Fruit fly (Drosophila melanogaster): ENCODE results near the gene CG10237.

The CG10237 gene

DNA sequence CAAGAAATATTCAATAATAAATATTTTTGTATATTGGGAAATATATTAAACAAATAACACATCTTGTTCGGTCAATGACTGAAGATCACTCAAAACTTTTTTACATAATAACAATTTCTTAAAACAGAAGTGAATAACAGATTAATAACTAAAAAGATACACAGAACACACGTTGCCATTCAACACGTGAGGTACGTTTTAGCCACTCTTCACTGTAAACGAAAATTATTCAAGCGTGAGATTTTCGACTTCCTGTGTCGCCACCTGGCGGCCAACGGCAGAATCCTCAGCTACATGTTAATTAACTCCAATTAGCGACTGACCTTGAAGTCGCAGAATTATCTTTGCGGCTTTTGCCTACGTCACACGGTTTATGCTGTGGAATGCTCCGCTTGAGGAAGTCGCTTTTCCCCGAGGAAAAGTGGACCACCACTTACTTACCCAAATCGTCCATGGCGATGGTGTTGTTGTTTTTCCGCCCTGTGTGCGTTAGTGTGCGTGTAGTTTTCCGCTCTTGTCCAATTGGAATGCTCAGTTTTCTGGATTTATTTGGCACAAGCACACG lies 16.7 kb downstream of the CG10237 start (continued):
- TF ChIP-seq CG2116 (GFP tag; optimal IDR thresholded peaks at IDR 0.05) (peak; percentile 4), CG1832 (GFP tag; optimal IDR thresholded peaks at IDR 0.05) (no peak), nau (GFP tag; optimal IDR thresholded peaks at IDR 0.05) (peak; percentile 55), fd102C (GFP tag; optimal IDR thresholded peaks at IDR 0.05) (no peak), CG12071 (GFP tag; optimal IDR thresholded peaks at IDR 0.05) (peak; percentile 43), sisA (GFP tag; IDR thresholded peaks at IDR 0.05) (peak; percentile 68), CG10267 (tag; optimal IDR thresholded peaks at IDR 0.05) (peak; percentile 51), her (GFP tag; optimal IDR thresholded peaks at IDR 0.05) (peak; percentile 22), Drgx (GFP tag; IDR thresholded peaks at IDR 0.05) (no peak), CG14860 (GFP tag; IDR thresholded peaks at IDR 0.05; ENCODE audit: partially characterized antibody) (no peak), CG17568 (GFP tag; optimal IDR thresholded peaks at IDR 0.05) (peak; percentile 59), Aef1 (GFP tag; IDR thresholded peaks at IDR 0.05) (peak; percentile 66), pan (optimal IDR thresholded peaks at IDR 0.05) (no peak), pan (GFP tag; optimal IDR thresholded peaks at IDR 0.05 in 1 of 2, IDR thresholded peaks at IDR 0.05 in 1 of 2) (peak in 1 of 2 experiments; percentile 79), Nf-YC (tag; optimal IDR thresholded peaks at IDR 0.05) (peak; percentile 85), CG9817 (tag; optimal IDR thresholded peaks at IDR 0.05) (peak; percentile 61), CG4424 (GFP tag; optimal IDR thresholded peaks at IDR 0.05) (peak; percentile 74), CG3281 (GFP tag; optimal IDR thresholded peaks at IDR 0.05) (peak; percentile 80), tup (GFP tag; optimal IDR thresholded peaks at IDR 0.05) (no peak), CG12236 (GFP tag; optimal IDR thresholded peaks at IDR 0.05) (no peak), Nf-YA (GFP tag; IDR thresholded peaks at IDR 0.05) (peak; percentile 39; the same call in 1 of the 2 replicates), Side (GFP tag; optimal IDR thresholded peaks at IDR 0.05) (peak; percentile 55), CG11504 (tag; optimal IDR thresholded peaks at IDR 0.05) (peak; percentile 82), salm (tag; optimal IDR thresholded peaks at IDR 0.05) (peak; percentile 46), CG2889 (GFP tag; IDR thresholded peaks at IDR 0.05) (no peak), dan (GFP tag; IDR thresholded peaks at IDR 0.05) (no peak), CG10462 (GFP tag; optimal IDR thresholded peaks at IDR 0.05) (no peak), Lpt (GFP tag; optimal IDR thresholded peaks at IDR 0.05) (peak; percentile 77), CG34422 (GFP tag; IDR thresholded peaks at IDR 0.05) (peak; percentile 55; the same call in 2 of the 3 replicates), CG13424 (tag; optimal IDR thresholded peaks at IDR 0.05) (peak; percentile 74), CG18011 (GFP tag; optimal IDR thresholded peaks at IDR 0.05) (peak; percentile 32), cad (GFP tag; optimal IDR thresholded peaks at IDR 0.05) (no peak), gfzf (GFP tag; optimal IDR thresholded peaks at IDR 0.05) (no peak), CG13296 (GFP tag; optimal IDR thresholded peaks at IDR 0.05) (peak; percentile 58), CG14667 (GFP tag; IDR thresholded peaks at IDR 0.05) (peak; percentile 39), H15 (GFP tag; IDR thresholded peaks at IDR 0.05) (peak; percentile 38; the same call in 1 of the 3 replicates), sr (GFP tag; IDR thresholded peaks at IDR 0.05) (no peak), YL-1 (GFP tag; optimal IDR thresholded peaks at IDR 0.05) (peak; percentile 31), Ada2b (GFP tag; IDR thresholded peaks at IDR 0.05) (peak; percentile 74), Nf-YB (GFP tag; optimal IDR thresholded peaks at IDR 0.05) (no peak), CG3838 (GFP tag; optimal IDR thresholded peaks at IDR 0.05) (no peak), CG9797 (GFP tag; optimal IDR thresholded peaks at IDR 0.05) (no peak), fd64A (GFP tag; optimal IDR thresholded peaks at IDR 0.05) (no peak), Sox100B (GFP tag; optimal IDR thresholded peaks at IDR 0.05) (peak; percentile 55), CG6854 (GFP tag; optimal IDR thresholded peaks at IDR 0.05) (peak; percentile 7), CG17328 (GFP tag; IDR thresholded peaks at IDR 0.05) (peak; percentile 79), pita (GFP tag; optimal IDR thresholded peaks at IDR 0.05) (no peak), Eip74EF (GFP tag; optimal IDR thresholded peaks at IDR 0.05) (no peak), CG2120 (GFP tag; optimal IDR thresholded peaks at IDR 0.05) (peak; percentile 69), CG1603 (tag; optimal IDR thresholded peaks at IDR 0.05) (peak; percentile 59)
